Fruit fly (Drosophila melanogaster) whole organism, adult: ENCODE data around the gene zfh1.

Experiments used
- CG11617 ChIP-seq: fragments of 200-800 bp; sonication (Bioruptor generic); optimal IDR thresholded peaks from 2 replicates; lab custom pipeline; 2017; ENCODE audit warnings: mild to moderate bottlenecking, missing biosample characterization, missing genetic modification reagents, missing genetic modification characterization
- CG12768 ChIP-seq: fragments of 200-800 bp; sonication (Bioruptor generic); optimal IDR thresholded peaks from 2 replicates; lab custom pipeline; 2017; ENCODE audit warnings: missing biosample characterization, missing genetic modification characterization, mild to moderate bottlenecking, moderate library complexity, missing genetic modification reagents
- CG1620 ChIP-seq: fragments of 200-800 bp; sonication (Bioruptor generic); optimal IDR thresholded peaks from 2 replicates; lab custom pipeline; 2016; ENCODE audit warnings: missing biosample characterization, missing genetic modification characterization
- CG33017 ChIP-seq: fragments of 200-800 bp; sonication (Bioruptor generic); optimal IDR thresholded peaks from 2 replicates; lab custom pipeline; 2018; ENCODE audit warnings: missing biosample characterization, mild to moderate bottlenecking, missing genetic modification characterization, moderate library complexity
- CG5204 ChIP-seq: fragments of 200-800 bp; sonication (Bioruptor generic); optimal IDR thresholded peaks from 2 replicates; lab custom pipeline; 2016; ENCODE audit warnings: missing biosample characterization, missing genetic modification characterization
- Crg-1 ChIP-seq: fragments of 200-800 bp; sonication (Bioruptor generic); optimal IDR thresholded peaks from 2 replicates; lab custom pipeline; 2016; ENCODE audit warnings: missing biosample characterization, missing genetic modification characterization
- bab1 ChIP-seq: fragments of 200-800 bp; sonication (Bioruptor generic); optimal IDR thresholded peaks from 3 replicates; lab custom pipeline; 2019; ENCODE audit warnings: missing biosample characterization, mild to moderate bottlenecking, missing genetic modification characterization, moderate library complexity
- kay ChIP-seq: fragments of 200-800 bp; sonication (Bioruptor generic); peaks from one replicate; lab custom pipeline; 2016; ENCODE audit warnings: missing biosample characterization, missing genetic modification characterization, borderline replicate concordance
- pad ChIP-seq: fragments of 200-800 bp; sonication (Bioruptor generic); optimal IDR thresholded peaks from 3 replicates; lab custom pipeline; 2017; ENCODE audit warnings: missing biosample characterization, missing genetic modification characterization, mild to moderate bottlenecking, moderate library complexity, missing genetic modification reagents
- tj ChIP-seq: fragments of 200-800 bp; sonication (Bioruptor generic); optimal IDR thresholded peaks from 3 replicates; lab custom pipeline; 2017; ENCODE audit warnings: missing biosample characterization, mild to moderate bottlenecking, missing genetic modification characterization, moderate library complexity

DNA sequence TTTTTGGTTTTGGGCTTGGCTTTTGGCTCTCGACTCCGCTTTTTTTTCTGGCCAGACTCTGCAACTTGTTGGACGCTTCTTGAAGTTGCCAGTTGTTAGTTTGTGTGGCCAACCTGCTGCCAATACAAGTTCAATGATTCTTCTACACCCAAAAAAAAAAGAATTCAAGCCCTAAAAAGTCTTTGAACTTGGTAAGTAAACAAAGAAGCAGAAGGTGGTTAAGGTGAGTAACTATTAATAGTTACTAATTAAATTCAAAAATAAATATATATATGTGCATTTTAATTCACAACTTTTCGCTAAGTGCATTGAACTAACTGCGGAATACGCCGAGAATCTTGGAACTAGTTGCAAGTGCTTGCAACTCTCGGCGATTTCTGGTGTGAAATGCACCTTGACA lies 67.4 kb downstream of the zfh1 start:
- TF ChIP-seq Crg-1 (no peak), CG11617 (GFP tag; lab: Kevin White, UChicago) (no peak), pad (GFP tag; lab: Kevin White, UChicago) (no peak), bab1 (GFP tag; lab: Kevin White, UChicago) (no peak), tj (GFP tag; lab: Kevin White, UChicago) (no peak), CG1620 (GFP tag; lab: Kevin White, UChicago) (no peak), CG33017 (tag; lab: Kevin White, UChicago) (no peak), CG5204 (GFP tag; lab: Kevin White, UChicago) (no peak), kay (GFP tag; lab: Kevin White, UChicago) (no peak), CG12768 (no peak)
